Fruit fly (Drosophila melanogaster): ENCODE results near the gene PolD1.

The PolD1 gene

dm6 chr3L:16037048-16037477 is 49.4 kb upstream of the PolD1 start (continued):
- peak; percentile 30 for TF ChIP-seq tio (GFP tag; optimal IDR thresholded peaks at IDR 0.05)
- peak; percentile 80 for TF ChIP-seq phol (tag; optimal IDR thresholded peaks at IDR 0.05)
- TF ChIP-seq repo (GFP tag; optimal IDR thresholded peaks at IDR 0.05), result peak; percentile 73
- TF ChIP-seq CTCF (GFP tag; optimal IDR thresholded peaks at IDR 0.05), result peak; percentile 77
- TF ChIP-seq CG42726 (GFP tag; IDR thresholded peaks at IDR 0.05; ENCODE audit: partially characterized antibody), result no peak
- peak; percentile 90 for TF ChIP-seq ci (GFP tag; IDR thresholded peaks at IDR 0.05)
- peak; percentile 74 for TF ChIP-seq ttk (GFP tag; IDR thresholded peaks at IDR 0.05)
- 0 out of 3 replicates have a peak, but pooled peaks have one; percentile 34 for TF ChIP-seq jigr1 (GFP tag; IDR thresholded peaks at IDR 0.05)
- TF ChIP-seq bigmax (GFP tag; optimal IDR thresholded peaks at IDR 0.05), result peak; percentile 11
- peak; percentile 67 for TF ChIP-seq maf-S (GFP tag; optimal IDR thresholded peaks at IDR 0.05)
- TF ChIP-seq CG7987 (GFP tag; optimal IDR thresholded peaks at IDR 0.05), result peak; percentile 62
- peak; percentile 65; the same call in 1 of the 2 replicates for TF ChIP-seq CG4730 (GFP tag; IDR thresholded peaks at IDR 0.05)
- peak; percentile 46 for TF ChIP-seq gcm2 (GFP tag; optimal IDR thresholded peaks at IDR 0.05)
- peak; percentile 69 for TF ChIP-seq Mad (GFP tag; optimal IDR thresholded peaks at IDR 0.05)
- TF ChIP-seq CG4820 (GFP tag; optimal IDR thresholded peaks at IDR 0.05), result peak; percentile 55
- peak; percentile 75 for TF ChIP-seq HHEX (GFP tag; optimal IDR thresholded peaks at IDR 0.05)
- TF ChIP-seq Vsx1 (GFP tag; optimal IDR thresholded peaks at IDR 0.05), result peak; percentile 34
- TF ChIP-seq Dip2 (GFP tag; IDR thresholded peaks at IDR 0.05), result no peak
- peak; percentile 50 for TF ChIP-seq CG6683 (GFP tag; optimal IDR thresholded peaks at IDR 0.05)
- TF ChIP-seq Hr51 (GFP tag; optimal IDR thresholded peaks at IDR 0.05), result peak; percentile 71 to 81
- TF ChIP-seq sima (GFP tag; optimal IDR thresholded peaks at IDR 0.05), result no peak
- TF ChIP-seq CG15601 (tag; optimal IDR thresholded peaks at IDR 0.05), result peak; percentile 82
- TF ChIP-seq CG17361 (GFP tag; IDR thresholded peaks at IDR 0.05), result peak; percentile 62; the same call in 1 of the 3 replicates
- peak; percentile 81 for TF ChIP-seq CG1647 (GFP tag; optimal IDR thresholded peaks at IDR 0.05)
- peak; percentile 47 for TF ChIP-seq Max (GFP tag; optimal IDR thresholded peaks at IDR 0.05)
- peak; percentile 48 for TF ChIP-seq p53 (GFP tag; optimal IDR thresholded peaks at IDR 0.05)
- TF ChIP-seq Dip3 (GFP tag; optimal IDR thresholded peaks at IDR 0.05), result peak; percentile 59
- 0 out of 2 replicates have a peak, but pooled peaks have one; percentile 37 for TF ChIP-seq wor (GFP tag; IDR thresholded peaks at IDR 0.05)
- peak; percentile 17 for TF ChIP-seq grn (GFP tag; optimal IDR thresholded peaks at IDR 0.05)
- no peak for TF ChIP-seq Abd-B (GFP tag; optimal IDR thresholded peaks at IDR 0.05)
- TF ChIP-seq zfh1 (GFP tag; IDR thresholded peaks at IDR 0.05), result peak; percentile 90
- peak; percentile 83 for TF ChIP-seq CG30403 (GFP tag; optimal IDR thresholded peaks at IDR 0.05)
- peak; percentile 33 for TF ChIP-seq Fer2 (tag; optimal IDR thresholded peaks at IDR 0.05)
- peak; percentile 32 for TF ChIP-seq CG12236 (GFP tag; optimal IDR thresholded peaks at IDR 0.05)
- TF ChIP-seq BEAF-32 (GFP tag; optimal IDR thresholded peaks at IDR 0.05), result peak; percentile 66
- no peak for TF ChIP-seq Doc2 (GFP tag; IDR thresholded peaks at IDR 0.05)
- no peak for TF ChIP-seq Hr39 (optimal IDR thresholded peaks at IDR 0.05)
- peak; percentile 74 for TF ChIP-seq Six4 (GFP tag; optimal IDR thresholded peaks at IDR 0.05)
- peak; percentile 4 for TF ChIP-seq nom (GFP tag; optimal IDR thresholded peaks at IDR 0.05)
- TF ChIP-seq CG6854 (GFP tag; optimal IDR thresholded peaks at IDR 0.05), result peak; percentile 79
- TF ChIP-seq CG10462 (GFP tag; optimal IDR thresholded peaks at IDR 0.05), result peak; percentile 44
- TF ChIP-seq CG11696 (GFP tag; IDR thresholded peaks at IDR 0.05), result peak; percentile 66
- peak; percentile 77 for TF ChIP-seq unpg (GFP tag; optimal IDR thresholded peaks at IDR 0.05)
- TF ChIP-seq lola (GFP tag; optimal IDR thresholded peaks at IDR 0.05), result peak in 1 of 3 experiments; percentile 55
